Worm (Caenorhabditis elegans) whole organism, L2 larva: ENCODE data around the gene clc-8.

Experiments
- R02D3.7 ChIP-seq: fragments of 150-350 bp; optimal IDR thresholded peaks from 2 replicates; lab custom pipeline; 2014; ENCODE audit warnings: missing biosample characterization, missing genetic modification characterization
- ama-1 ChIP-seq: fragments of 150-350 bp; optimal IDR thresholded peaks from 2 replicates; lab custom pipeline; 2018; ENCODE audit warnings: inconsistent platforms
- ceh-82 ChIP-seq: fragments of 150-350 bp; optimal IDR thresholded peaks from 2 replicates; lab custom pipeline; 2014; ENCODE audit warnings: missing biosample characterization, missing genetic modification characterization
- elt-1 ChIP-seq: fragments of 150-350 bp; optimal IDR thresholded peaks from 2 replicates; lab custom pipeline; 2014; ENCODE audit warnings: missing biosample characterization, missing genetic modification characterization
- lsy-2 ChIP-seq, 2 experiments: fragments of 150-350 bp in 1 of 2; sonication (generic microtip) in 1 of 2; optimal IDR thresholded peaks; 2 replicates each; lab custom pipeline; 2014 to 2017; ENCODE audit warnings: missing biosample characterization in 2 of 2, missing genetic modification characterization in 2 of 2
- nhr-10 ChIP-seq: sonication (generic microtip); optimal IDR thresholded peaks from 2 replicates; lab custom pipeline; 2017; ENCODE audit warnings: missing biosample characterization, missing genetic modification characterization
- nhr-6 ChIP-seq: fragments of 150-350 bp; optimal IDR thresholded peaks from 2 replicates; lab custom pipeline; 2014; ENCODE audit warnings: missing biosample characterization, missing genetic modification characterization
- skn-1 ChIP-seq: sonication (generic microtip); optimal IDR thresholded peaks from 2 replicates; lab custom pipeline; 2017; ENCODE audit warnings: missing biosample characterization, missing genetic modification characterization

ce11 chrIV:14395531-14395930, 1.6 kb downstream of the clc-8 start:
- TF ChIP-seq skn-1 (no peak), ceh-82 (tag; lab: Kevin White, UChicago) (no peak), nhr-10 (tag; lab: Kevin White, UChicago) (no peak), elt-1 (no peak), R02D3.7 (tag; lab: Kevin White, UChicago) (no peak), nhr-6 (tag; lab: Kevin White, UChicago) (no peak), ama-1 (no peak), lsy-2 (tag; optimal IDR thresholded peaks at IDR 0.05; lab: Kevin White, UChicago) (no peak)
